Worm (Caenorhabditis elegans): ENCODE results near the gene irld-60.

Gene irld-60

ce11 chrIII:12755048-12755447, 4.3 kb upstream of the irld-60 start, which contains the start of gene srw-10:
Gene srw-10, plus strand, starts transcription at chrIII:12755348.
- no peak for TF ChIP-seq egl-27 (tag; optimal IDR thresholded peaks at IDR 0.05)
- no peak for TF ChIP-seq nhr-77 (tag; optimal IDR thresholded peaks at IDR 0.05)
- no peak for TF ChIP-seq snpc-4 (tag; optimal IDR thresholded peaks at IDR 0.05)
- no peak for TF ChIP-seq pha-4 (tag; optimal IDR thresholded peaks at IDR 0.05)
- no peak for TF ChIP-seq ztf-4 (tag; optimal IDR thresholded peaks at IDR 0.05)
- no peak for TF ChIP-seq hmg-11 (tag; optimal IDR thresholded peaks at IDR 0.05)
- no peak for TF ChIP-seq pqm-1 (tag; optimal IDR thresholded peaks at IDR 0.05)
- TF ChIP-seq zag-1 (tag; optimal IDR thresholded peaks at IDR 0.05), result no peak
- no peak for TF ChIP-seq nhr-43 (tag; optimal IDR thresholded peaks at IDR 0.05; ENCODE audit: poor library complexity, severe bottlenecking)
- TF ChIP-seq egl-5 (tag; optimal IDR thresholded peaks at IDR 0.05), result no peak
- no peak for TF ChIP-seq nhr-67 (tag; optimal IDR thresholded peaks at IDR 0.05)
- TF ChIP-seq jun-1 (tag; optimal IDR thresholded peaks at IDR 0.05), result no peak
- TF ChIP-seq unc-39 (tag; optimal IDR thresholded peaks at IDR 0.05), result no peak
- TF ChIP-seq ceh-82 (tag; optimal IDR thresholded peaks at IDR 0.05), result no peak
- TF ChIP-seq ceh-9 (tag; optimal IDR thresholded peaks at IDR 0.05), result no peak
- TF ChIP-seq R02D3.7 (tag; optimal IDR thresholded peaks at IDR 0.05), result no peak
- TF ChIP-seq tbx-2 (tag; optimal IDR thresholded peaks at IDR 0.05), result no peak
- no peak for TF ChIP-seq ztf-11 (tag; optimal IDR thresholded peaks at IDR 0.05)
- TF ChIP-seq ZK546.5 (tag; optimal IDR thresholded peaks at IDR 0.05), result no peak
- TF ChIP-seq aly-2 (tag; optimal IDR thresholded peaks at IDR 0.05), result no peak

- TF ChIP-seq elt-2 (tag; optimal IDR thresholded peaks at IDR 0.05) (no peak), fkh-2 (tag; optimal IDR thresholded peaks at IDR 0.05) (no peak), unc-39 (tag; optimal IDR thresholded peaks at IDR 0.05) (no peak), nhr-77 (tag; optimal IDR thresholded peaks at IDR 0.05) (no peak), eor-1 (tag; optimal IDR thresholded peaks at IDR 0.05) (no peak), jun-1 (tag; optimal IDR thresholded peaks at IDR 0.05) (no peak), ceh-16 (tag; optimal IDR thresholded peaks at IDR 0.05) (no peak), lin-39 (tag; optimal IDR thresholded peaks at IDR 0.05) (no peak), unc-62 (GFP tag; optimal IDR thresholded peaks at IDR 0.05) (no peak), ceh-82 (tag; optimal IDR thresholded peaks at IDR 0.05) (no peak), nhr-43 (tag; optimal IDR thresholded peaks at IDR 0.05; ENCODE audit: poor library complexity, severe bottlenecking) (no peak), ztf-4 (tag; optimal IDR thresholded peaks at IDR 0.05) (no peak)
Observed at ce11 chrIII:12746369-12746855, 4.3 kb downstream of the irld-60 start, which contains the start of gene Y111B2A.21. Gene Y111B2A.21, plus strand, starts transcription at chrIII:12746419.

- TF ChIP-seq aly-2 (tag; optimal IDR thresholded peaks at IDR 0.05) (no peak), elt-1 (tag; optimal IDR thresholded peaks at IDR 0.05) (no peak)
Observed at ce11 chrIII:12743515-12743914, 7.2 kb downstream of the irld-60 start.

ce11 chrIII:12740313-12740712, 10.4 kb downstream of the irld-60 start:
- no peak for TF ChIP-seq eor-1 (tag; optimal IDR thresholded peaks at IDR 0.05)
- TF ChIP-seq nfya-1 (tag; optimal IDR thresholded peaks at IDR 0.05; ENCODE audit: insufficient read depth), result peak; percentile 76
- TF ChIP-seq nhr-12 (tag; optimal IDR thresholded peaks at IDR 0.05), result no peak
- no peak for TF ChIP-seq nhr-76 (tag; optimal IDR thresholded peaks at IDR 0.05)
- TF ChIP-seq fkh-10 (GFP tag; optimal IDR thresholded peaks at IDR 0.05), result no peak
- no peak for TF ChIP-seq lin-15B (tag; optimal IDR thresholded peaks at IDR 0.05)
- no peak for TF ChIP-seq hmg-11 (tag; optimal IDR thresholded peaks at IDR 0.05)

ce11 chrIII:12738935-12739334, 11.8 kb downstream of the irld-60 start:
- TF ChIP-seq nhr-43 (tag; optimal IDR thresholded peaks at IDR 0.05; ENCODE audit: poor library complexity, severe bottlenecking), result no peak
- no peak for TF ChIP-seq nhr-25 (tag; optimal IDR thresholded peaks at IDR 0.05)
- TF ChIP-seq jun-1 (tag; optimal IDR thresholded peaks at IDR 0.05), result no peak
- no peak for TF ChIP-seq snpc-4 (tag; optimal IDR thresholded peaks at IDR 0.05)
- TF ChIP-seq pqm-1 (tag; optimal IDR thresholded peaks at IDR 0.05), result no peak
- TF ChIP-seq ama-1 (optimal IDR thresholded peaks at IDR 0.05), result no peak
- TF ChIP-seq lin-39 (tag; optimal IDR thresholded peaks at IDR 0.05), result no peak
- TF ChIP-seq pha-4 (tag; optimal IDR thresholded peaks at IDR 0.05), result no peak
- TF ChIP-seq nhr-23 (tag; optimal IDR thresholded peaks at IDR 0.05), result no peak
- TF ChIP-seq elt-1 (tag; optimal IDR thresholded peaks at IDR 0.05), result no peak
- TF ChIP-seq nhr-76 (tag; optimal IDR thresholded peaks at IDR 0.05), result no peak
- no peak for TF ChIP-seq sea-2 (GFP tag; optimal IDR thresholded peaks at IDR 0.05)
- no peak for TF ChIP-seq mml-1 (tag; optimal IDR thresholded peaks at IDR 0.05)
- no peak for TF ChIP-seq R02D3.7 (tag; optimal IDR thresholded peaks at IDR 0.05)
- TF ChIP-seq ceh-16 (tag; optimal IDR thresholded peaks at IDR 0.05), result no peak
- no peak for TF ChIP-seq fkh-2 (tag; optimal IDR thresholded peaks at IDR 0.05)
- no peak for TF ChIP-seq ztf-11 (tag; optimal IDR thresholded peaks at IDR 0.05)
- TF ChIP-seq hmg-11 (tag; optimal IDR thresholded peaks at IDR 0.05), result no peak
- TF ChIP-seq tbx-2 (tag; optimal IDR thresholded peaks at IDR 0.05), result no peak
- no peak for TF ChIP-seq ceh-28 (tag; optimal IDR thresholded peaks at IDR 0.05)

Measured in whole organism, L3 larva.